Worm (Caenorhabditis elegans) whole organism, L4/young adult: ENCODE results near the gene srh-123.

ENCODE experiments used
- W03F9.2 ChIP-seq: fragments of 150-350 bp; optimal IDR thresholded peaks from 2 replicates; lab custom pipeline; 2014; ENCODE audit warnings: missing biosample characterization, missing genetic modification characterization
- dao-5 ChIP-seq: sonication (generic microtip); optimal IDR thresholded peaks from 2 replicates; lab custom pipeline; 2016; ENCODE audit warnings: missing genotype, missing genetic modification characterization, moderate library complexity, missing compliant biosample characterization
- him-1 ChIP-seq: sonication (generic microtip); optimal IDR thresholded peaks from 2 replicates; lab custom pipeline; 2016; ENCODE audit warnings: missing genotype, missing genetic modification reagents, missing genetic modification characterization, missing compliant biosample characterization

DNA sequence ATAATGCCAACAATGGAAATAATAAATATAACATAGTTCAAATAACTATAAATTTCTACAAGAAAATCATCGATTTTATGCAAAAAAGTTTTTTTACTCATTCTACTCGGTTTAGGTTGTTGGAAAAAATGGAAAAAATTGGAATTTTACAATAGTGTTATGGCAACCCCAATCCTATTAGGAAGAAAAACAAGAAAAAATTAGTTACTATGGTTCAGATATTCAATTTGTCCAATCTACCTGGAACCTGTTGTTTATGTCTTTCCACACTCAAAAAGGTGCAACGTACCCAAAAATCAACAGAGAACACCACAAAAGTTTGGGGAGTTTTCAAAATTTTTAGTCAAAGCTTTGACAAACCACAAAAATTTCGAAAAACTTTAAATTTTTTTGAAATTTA, 43.7 kb upstream of the srh-123 start, which contains the start of gene T27C5.10:
- TF ChIP-seq W03F9.2 (no peak), him-1 (tag; lab: Kevin White, UChicago) (no peak), dao-5 (tag; lab: Kevin White, UChicago) (no peak)
